Fruit fly (Drosophila melanogaster) whole organism, embryonic: ENCODE results near the gene Rpn9.

Experiments
- Atf3 ChIP-seq: fragments of 200-800 bp; sonication (Bioruptor generic); optimal IDR thresholded peaks from 3 replicates; lab custom pipeline; 2016; ENCODE audit warnings: missing biosample characterization, missing genetic modification characterization
- Atf6 ChIP-seq: fragments of 200-800 bp; sonication (Bioruptor generic); IDR thresholded peaks from 2 replicates; pipeline ENCODE4 v1.3.6; 2022; ENCODE audit warnings: missing biosample characterization, missing genetic modification characterization
- B-H2 ChIP-seq: fragments of 200-800 bp; sonication (Bioruptor generic); optimal IDR thresholded peaks from 2 replicates; lab custom pipeline; 2018; ENCODE audit warnings: missing biosample characterization, mild to moderate bottlenecking, missing genetic modification characterization
- CG10267 ChIP-seq: fragments of 200-800 bp; sonication (Bioruptor generic); optimal IDR thresholded peaks from 2 replicates; lab custom pipeline; 2018; ENCODE audit warnings: missing biosample characterization, mild to moderate bottlenecking, missing genetic modification characterization, moderate library complexity
- CG11085 ChIP-seq: fragments of 200-800 bp; sonication (Bioruptor generic); IDR thresholded peaks from 2 replicates; pipeline ENCODE4 v1.3.6; 2022; ENCODE audit warnings: missing biosample characterization, missing genetic modification characterization
- CG11695 ChIP-seq: fragments of 200-800 bp; sonication (Bioruptor generic); IDR thresholded peaks from 3 replicates; pipeline ENCODE4 v1.3.6; 2022; ENCODE audit warnings: missing biosample characterization, missing genetic modification characterization
- CG13775 ChIP-seq: fragments of 200-800 bp; sonication (Bioruptor generic); optimal IDR thresholded peaks from 3 replicates; lab custom pipeline; 2017; ENCODE audit warnings: missing biosample characterization, mild to moderate bottlenecking, missing genetic modification characterization
- CG1529 ChIP-seq: fragments of 200-800 bp; sonication (Bioruptor generic); optimal IDR thresholded peaks from 3 replicates; lab custom pipeline; 2018; ENCODE audit warnings: missing biosample characterization, missing genetic modification characterization
- CG15601 ChIP-seq: fragments of 200-800 bp; sonication (Bioruptor generic); optimal IDR thresholded peaks from 3 replicates; lab custom pipeline; 2019; ENCODE audit warnings: missing biosample characterization, mild to moderate bottlenecking, missing genetic modification characterization, moderate library complexity
- CG15696 ChIP-seq: fragments of 200-800 bp; sonication (Bioruptor generic); optimal IDR thresholded peaks from 2 replicates; lab custom pipeline; 2019; ENCODE audit warnings: missing biosample characterization, mild to moderate bottlenecking, missing genetic modification characterization, moderate library complexity
- CG1603 ChIP-seq: fragments of 200-800 bp; sonication (Bioruptor generic); optimal IDR thresholded peaks from 2 replicates; lab custom pipeline; 2019; ENCODE audit warnings: missing biosample characterization, mild to moderate bottlenecking, missing genetic modification characterization, moderate library complexity
- CG16813 ChIP-seq: fragments of 200-800 bp; sonication (Bioruptor generic); IDR thresholded peaks from 3 replicates; pipeline ENCODE4 v1.3.6; 2022; ENCODE audit warnings: missing biosample characterization, missing genetic modification characterization; ENCODE audit not compliant: partially characterized antibody
- CG17359 ChIP-seq: fragments of 200-800 bp; sonication (Bioruptor generic); optimal IDR thresholded peaks from 3 replicates; lab custom pipeline; 2018; ENCODE audit warnings: missing biosample characterization, mild to moderate bottlenecking, missing genetic modification characterization, moderate library complexity
- CG17612 ChIP-seq: fragments of 200-800 bp; sonication (Bioruptor generic); IDR thresholded peaks from 2 replicates; pipeline ENCODE4 v1.3.6; 2022; ENCODE audit warnings: missing biosample characterization, missing genetic modification characterization
- CG17829 ChIP-seq: fragments of 200-800 bp; optimal IDR thresholded peaks from 2 replicates; lab custom pipeline; 2019; ENCODE audit warnings: missing biosample characterization, mild to moderate bottlenecking, missing genetic modification characterization, moderate library complexity
- CG17912 ChIP-seq: fragments of 200-800 bp; sonication (Bioruptor generic); optimal IDR thresholded peaks from 2 replicates; lab custom pipeline; 2018; ENCODE audit warnings: missing biosample characterization, mild to moderate bottlenecking, missing genetic modification characterization
- CG18619 ChIP-seq: fragments of 200-800 bp; sonication (Bioruptor generic); optimal IDR thresholded peaks from 3 replicates; lab custom pipeline; 2017; ENCODE audit warnings: missing biosample characterization, mild to moderate bottlenecking, missing genetic modification characterization
- CG4360 ChIP-seq: fragments of 200-800 bp; sonication (Bioruptor generic); IDR thresholded peaks from 2 replicates; pipeline ENCODE4 v1.3.6; 2022; ENCODE audit warnings: missing biosample characterization, missing genetic modification characterization
- CG7786 ChIP-seq: fragments of 200-800 bp; sonication (Bioruptor generic); optimal IDR thresholded peaks from 2 replicates; lab custom pipeline; 2016; ENCODE audit warnings: missing biosample characterization, missing genetic modification characterization
- CG8478 ChIP-seq: fragments of >200 bp; optimal IDR thresholded peaks from 2 replicates; lab custom pipeline; 2018
- CHES-1-like ChIP-seq: fragments of 200-800 bp; sonication (Bioruptor generic); optimal IDR thresholded peaks from 2 replicates; lab custom pipeline; 2016; ENCODE audit warnings: missing biosample characterization, missing genetic modification characterization
- Camta ChIP-seq: fragments of 200-800 bp; sonication (Bioruptor generic); optimal IDR thresholded peaks from 2 replicates; lab custom pipeline; 2016; ENCODE audit warnings: missing biosample characterization, missing genetic modification characterization
- Deaf1 ChIP-seq: fragments of 200-800 bp; optimal IDR thresholded peaks from 3 replicates; lab custom pipeline; 2019; ENCODE audit warnings: missing biosample characterization, mild to moderate bottlenecking, missing genetic modification characterization, moderate library complexity
- Drgx ChIP-seq: fragments of 200-800 bp; sonication (Bioruptor generic); IDR thresholded peaks from 2 replicates; pipeline ENCODE4 v1.3.6; 2022; ENCODE audit warnings: missing biosample characterization, missing genetic modification characterization
- Ets97D ChIP-seq: fragments of 200-800 bp; sonication (Bioruptor generic); optimal IDR thresholded peaks from 3 replicates; lab custom pipeline; 2016; ENCODE audit warnings: missing biosample characterization, missing genetic modification characterization
- H15 ChIP-seq: fragments of 200-800 bp; sonication (Bioruptor generic); IDR thresholded peaks from 3 replicates; pipeline ENCODE4 v1.3.6; 2022; ENCODE audit warnings: missing biosample characterization, missing genetic modification characterization
- Hey ChIP-seq: fragments of 200-800 bp; sonication (Bioruptor generic); optimal IDR thresholded peaks from 3 replicates; lab custom pipeline; 2018; ENCODE audit warnings: missing biosample characterization, mild to moderate bottlenecking, missing genetic modification characterization
- NFAT ChIP-seq: fragments of 200-800 bp; sonication (Bioruptor generic); IDR thresholded peaks from 2 replicates; pipeline ENCODE4 v1.3.6; 2022; ENCODE audit warnings: missing biosample characterization, missing genetic modification characterization
- NfI ChIP-seq: fragments of 200-800 bp; sonication (Bioruptor generic); optimal IDR thresholded peaks from 3 replicates; lab custom pipeline; 2018; ENCODE audit warnings: missing biosample characterization, mild to moderate bottlenecking, missing genetic modification characterization, moderate library complexity
- Rfx ChIP-seq: fragments of 200-800 bp; sonication (Bioruptor generic); IDR thresholded peaks from 2 replicates; pipeline ENCODE4 v1.3.6; 2022; ENCODE audit warnings: missing biosample characterization, missing genetic modification characterization
- Sry-δ ChIP-seq: fragments of 200-800 bp; sonication (Bioruptor generic); optimal IDR thresholded peaks from 2 replicates; lab custom pipeline; 2016; ENCODE audit warnings: missing biosample characterization, missing genetic modification characterization
- Xbp1 ChIP-seq: fragments of 200-800 bp; sonication (Bioruptor generic); optimal IDR thresholded peaks from 3 replicates; lab custom pipeline; 2016; ENCODE audit warnings: missing biosample characterization, mild to moderate bottlenecking, missing genetic modification characterization
- ash1 ChIP-seq: fragments of 200-800 bp; sonication (Bioruptor generic); optimal IDR thresholded peaks from 2 replicates; lab custom pipeline; 2018; ENCODE audit warnings: missing biosample characterization, mild to moderate bottlenecking, missing genetic modification characterization
- fru ChIP-seq: fragments of >200 bp; optimal IDR thresholded peaks from 2 replicates; lab custom pipeline; 2017
- fu2 ChIP-seq: fragments of 200-800 bp; sonication (Bioruptor generic); optimal IDR thresholded peaks from 2 replicates; lab custom pipeline; 2016; ENCODE audit warnings: missing biosample characterization, missing genetic modification characterization
- gce ChIP-seq: fragments of 200-800 bp; sonication (Bioruptor generic); IDR thresholded peaks from 3 replicates; pipeline ENCODE4 v1.3.6; 2022; ENCODE audit warnings: missing biosample characterization, missing genetic modification characterization
- gfzf ChIP-seq: fragments of 200-800 bp; sonication (Bioruptor generic); optimal IDR thresholded peaks from 2 replicates; lab custom pipeline; 2016; ENCODE audit warnings: missing biosample characterization, mild to moderate bottlenecking, missing genetic modification characterization, moderate library complexity
- gro ChIP-seq: fragments of 200-800 bp; sonication (Bioruptor generic); optimal IDR thresholded peaks from 2 replicates; lab custom pipeline; 2016; ENCODE audit warnings: missing biosample characterization, missing genetic modification characterization
- kay ChIP-seq: fragments of 200-800 bp; sonication (Bioruptor generic); optimal IDR thresholded peaks from 2 replicates; lab custom pipeline; 2016; ENCODE audit warnings: missing biosample characterization, missing genetic modification characterization
- lbe ChIP-seq: fragments of 200-800 bp; sonication (Bioruptor generic); optimal IDR thresholded peaks from 2 replicates; lab custom pipeline; 2016; ENCODE audit warnings: missing biosample characterization, mild to moderate bottlenecking, missing genetic modification characterization
- nerfin-1 ChIP-seq: fragments of 200-800 bp; sonication (Bioruptor generic); optimal IDR thresholded peaks from 3 replicates; lab custom pipeline; 2019; ENCODE audit warnings: missing biosample characterization, mild to moderate bottlenecking, missing genetic modification characterization, moderate library complexity
- nerfin-2 ChIP-seq: fragments of 200-800 bp; sonication (Bioruptor generic); IDR thresholded peaks from 2 replicates; pipeline ENCODE4 v1.3.6; 2022; ENCODE audit warnings: missing biosample characterization, missing genetic modification characterization; ENCODE audit not compliant: partially characterized antibody
- p53 ChIP-seq: fragments of 200-800 bp; sonication (Bioruptor generic); optimal IDR thresholded peaks from 2 replicates; lab custom pipeline; 2016; ENCODE audit warnings: missing biosample characterization, missing genetic modification characterization
- row ChIP-seq: fragments of 200-800 bp; sonication (Bioruptor generic); IDR thresholded peaks from 3 replicates; pipeline ENCODE4 v1.3.6; 2022; ENCODE audit warnings: missing biosample characterization, missing genetic modification characterization
- schlank ChIP-seq: fragments of 200-800 bp; sonication (Bioruptor generic); optimal IDR thresholded peaks from 2 replicates; lab custom pipeline; 2018; ENCODE audit warnings: missing biosample characterization, mild to moderate bottlenecking, missing genetic modification characterization
- sd ChIP-seq: fragments of 200-800 bp; sonication (Bioruptor generic); optimal IDR thresholded peaks from 3 replicates; lab custom pipeline; 2018; ENCODE audit warnings: missing biosample characterization, mild to moderate bottlenecking, missing genetic modification characterization, moderate library complexity
- tup ChIP-seq: fragments of 200-800 bp; sonication (Bioruptor generic); optimal IDR thresholded peaks from 2 replicates; lab custom pipeline; 2016; ENCODE audit warnings: missing biosample characterization, mild to moderate bottlenecking, missing genetic modification characterization, moderate library complexity
- twi ChIP-seq: fragments of 200-800 bp; optimal IDR thresholded peaks from 2 replicates; lab custom pipeline; 2019; ENCODE audit warnings: missing biosample characterization, mild to moderate bottlenecking, missing genetic modification characterization, moderate library complexity
- wor ChIP-seq: fragments of 200-800 bp; sonication (Bioruptor generic); IDR thresholded peaks from 2 replicates; pipeline ENCODE4 v1.3.6; 2022; ENCODE audit warnings: missing biosample characterization, missing genetic modification characterization
- zen ChIP-seq: fragments of 200-800 bp; sonication (Bioruptor generic); optimal IDR thresholded peaks from 3 replicates; lab custom pipeline; 2018; ENCODE audit warnings: missing biosample characterization, mild to moderate bottlenecking, missing genetic modification characterization, moderate library complexity

Rpn9 gene

dm6 chr3R:23711195-23711594 lies 22.1 kb downstream of the Rpn9 start, which contains the start of gene CG10300 (continued):
- TF ChIP-seq CG10267 (tag; lab: Kevin White, UChicago) (no peak), kay (GFP tag; lab: Kevin White, UChicago) (no peak), CG8478 (no peak), CG13775 (GFP tag; lab: Kevin White, UChicago) (no peak), NfI (no peak), lbe (GFP tag; lab: Kevin White, UChicago) (no peak), gro (GFP tag; lab: Kevin White, UChicago) (no peak), CG1603 (tag; lab: Kevin White, UChicago) (no peak)

- TF ChIP-seq nerfin-1 (tag; lab: Kevin White, UChicago) = peak; percentile 45
- TF ChIP-seq CG17359 = peak; percentile 64
- no peak for TF ChIP-seq ash1 (GFP tag; lab: Kevin White, UChicago)
- no peak for TF ChIP-seq nerfin-2
- no peak for TF ChIP-seq CG17912
- TF ChIP-seq CG1529 (GFP tag; lab: Kevin White, UChicago) = peak; percentile 58
- TF ChIP-seq row (GFP tag; lab: Robert Waterston, UW) = peak; percentile 71
- TF ChIP-seq fu2 = no peak
- TF ChIP-seq twi (tag; lab: Kevin White, UChicago) = peak; percentile 53
- TF ChIP-seq Sry-δ = no peak
- TF ChIP-seq CG17612 (GFP tag; lab: Robert Waterston, UW) = no peak
- TF ChIP-seq CG11695 (GFP tag; lab: Robert Waterston, UW) = peak; percentile 50; the same call in 1 of the 3 replicates
- TF ChIP-seq Hey (tag; lab: Kevin White, UChicago) = no peak
- TF ChIP-seq tup (GFP tag; lab: Kevin White, UChicago) = no peak
- no peak for TF ChIP-seq B-H2 (GFP tag; lab: Kevin White, UChicago)
- TF ChIP-seq Xbp1 (GFP tag; lab: Kevin White, UChicago) = peak; percentile 61
- TF ChIP-seq CG16813 (GFP tag; lab: Robert Waterston, UW) = no peak
- TF ChIP-seq CG18619 = no peak
- TF ChIP-seq p53 = no peak
- no peak for TF ChIP-seq CG7786 (GFP tag; lab: Kevin White, UChicago)
- peak; percentile 67 for TF ChIP-seq CG15601 (tag; lab: Kevin White, UChicago)
- TF ChIP-seq gfzf (GFP tag; lab: Kevin White, UChicago) = no peak
- no peak for TF ChIP-seq wor (GFP tag; lab: Robert Waterston, UW)
- no peak for TF ChIP-seq Deaf1
- TF ChIP-seq NFAT (GFP tag; lab: Robert Waterston, UW) = no peak
- no peak for TF ChIP-seq Drgx (GFP tag; lab: Robert Waterston, UW)
- no peak for TF ChIP-seq fru (lab: Kevin White, UChicago)
- TF ChIP-seq Rfx (GFP tag; lab: Robert Waterston, UW) = no peak
- peak; percentile 89 for TF ChIP-seq CG15696 (tag; lab: Kevin White, UChicago)
- TF ChIP-seq gce (GFP tag; lab: Robert Waterston, UW) = no peak
- no peak for TF ChIP-seq CHES-1-like (GFP tag; lab: Kevin White, UChicago)
- TF ChIP-seq CG11085 = no peak
- TF ChIP-seq Atf6 (GFP tag; lab: Robert Waterston, UW) = no peak
- peak; percentile 17 for TF ChIP-seq Atf3 (GFP tag; lab: Kevin White, UChicago)
- TF ChIP-seq CG4360 (GFP tag; lab: Robert Waterston, UW) = no peak
- TF ChIP-seq H15 (GFP tag; lab: Robert Waterston, UW) = peak; percentile 52; the same call in 1 of the 3 replicates
- TF ChIP-seq CG17829 (tag; lab: Kevin White, UChicago) = peak; percentile 74
- no peak for TF ChIP-seq schlank
- TF ChIP-seq zen (tag; lab: Kevin White, UChicago) = peak; percentile 84
- peak; percentile 21 for TF ChIP-seq Ets97D
- peak; percentile 50 for TF ChIP-seq Camta
- peak; percentile 3 for TF ChIP-seq sd (tag; lab: Kevin White, UChicago)
Measured at dm6 chr3R:23709508-23710208, 23.6 kb downstream of the Rpn9 start, which contains the start of gene CG10301. TSS of gene CG10301 (plus strand) at chr3R:23710158.
